Worm (Caenorhabditis elegans): Measurements from ENCODE around the gene F44F4.10.
A peak's percentile ranks its signal among the peaks of the same experiment; 100 is the strongest.

The F44F4.10 gene

DNA sequence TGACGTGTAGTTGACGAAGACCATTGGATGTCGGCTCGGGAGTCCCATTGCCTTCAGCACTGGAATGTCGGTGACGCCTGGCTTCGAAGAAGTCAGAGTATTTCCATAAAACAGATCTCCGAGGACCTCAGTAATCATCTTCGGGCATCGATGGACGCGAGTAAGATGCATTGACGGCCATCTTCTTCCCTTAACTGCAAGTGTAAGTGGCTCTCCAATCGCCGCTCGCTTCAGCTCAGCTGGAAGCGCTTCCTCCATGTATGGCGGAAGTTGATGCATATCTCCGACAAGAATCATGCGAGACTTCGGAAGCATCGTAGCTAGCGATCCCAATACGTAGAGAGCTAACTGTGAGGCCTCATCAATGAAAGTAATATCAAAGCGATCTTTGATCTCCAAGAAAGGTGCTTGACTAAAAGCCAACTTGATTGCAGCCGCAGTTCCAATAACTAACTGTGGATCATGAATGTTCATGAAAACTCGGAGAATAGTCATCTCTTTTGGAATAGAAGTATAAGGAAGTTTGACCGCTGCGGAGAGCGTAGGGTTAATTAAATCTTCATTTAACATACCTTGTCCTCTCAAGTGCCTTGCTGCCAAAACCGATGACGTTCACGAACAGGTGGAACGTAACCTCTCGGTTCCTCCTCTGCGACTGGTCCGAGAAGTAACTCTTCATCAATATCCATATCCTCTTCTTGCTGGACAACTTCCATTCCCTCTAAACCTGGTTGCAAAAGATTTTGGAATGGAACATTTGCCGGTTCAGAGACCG is 17.1 kb upstream of the F44F4.10 start (continued):
- TF ChIP-seq lag-1 (GFP tag; IDR thresholded peaks at IDR 0.05): no peak
- no peak for TF ChIP-seq nhr-80 (tag; optimal IDR thresholded peaks at IDR 0.05)
- no peak for TF ChIP-seq cebp-2 (GFP tag; IDR thresholded peaks at IDR 0.05)
- TF ChIP-seq athp-1 (tag; optimal IDR thresholded peaks at IDR 0.05): no peak
- TF ChIP-seq cebp-1 (GFP tag; IDR thresholded peaks at IDR 0.05): no peak
- no peak for TF ChIP-seq cebp-1 (tag; optimal IDR thresholded peaks at IDR 0.05)
- TF ChIP-seq ceh-79 (tag; optimal IDR thresholded peaks at IDR 0.05): no peak
- TF ChIP-seq nhr-120 (GFP tag; IDR thresholded peaks at IDR 0.05): no peak
- 0 out of 2 replicates have a peak, but pooled peaks have one; percentile 3 for TF ChIP-seq madf-8 (GFP tag; conservative IDR thresholded peaks at IDR 0.05)
- TF ChIP-seq pha-4 (tag; optimal IDR thresholded peaks at IDR 0.05): no peak
- TF ChIP-seq Y53G8AR.9 (GFP tag; conservative IDR thresholded peaks at IDR 0.05): peak; percentile 68
- no peak for TF ChIP-seq F10E7.11 (tag; optimal IDR thresholded peaks at IDR 0.05)
- no peak for TF ChIP-seq unc-62 (GFP tag; optimal IDR thresholded peaks at IDR 0.05)
- TF ChIP-seq tbp1 (GFP tag; optimal IDR thresholded peaks at IDR 0.05): no peak
- no peak for TF ChIP-seq zim-3 (tag; optimal IDR thresholded peaks at IDR 0.05)
- no peak for TF ChIP-seq Y67H2A.10 (GFP tag; conservative IDR thresholded peaks at IDR 0.05)
- no peak for TF ChIP-seq mes-4 (tag; optimal IDR thresholded peaks at IDR 0.05)

DNA sequence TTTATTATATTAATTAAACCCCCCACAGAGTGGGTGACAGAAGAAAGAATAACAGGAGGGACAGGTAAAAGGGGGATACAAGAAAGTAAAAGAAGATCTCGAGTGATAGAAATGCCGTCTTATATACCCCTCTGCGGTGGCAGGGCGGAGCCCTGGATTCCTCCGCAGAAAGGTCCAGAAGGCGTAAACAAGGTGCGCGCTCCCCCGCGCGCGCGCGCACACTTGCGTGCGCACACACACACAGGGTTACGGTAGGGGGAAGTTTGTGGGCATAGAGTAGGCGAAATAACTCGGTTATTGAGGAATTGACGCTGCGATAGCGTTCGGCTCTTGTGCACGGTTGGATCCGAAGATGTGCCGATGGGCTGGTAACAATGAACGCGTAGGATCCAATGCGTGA is 15.7 kb upstream of the F44F4.10 start:
- peak; percentile 78; the same call in 1 of the 2 replicates for TF ChIP-seq madf-3 (GFP tag; IDR thresholded peaks at IDR 0.05)
- peak; percentile 49 for TF ChIP-seq F33H1.4 (GFP tag; IDR thresholded peaks at IDR 0.05)
- peak; percentile 52; the same call in 1 of the 2 replicates for TF ChIP-seq dox-1 (GFP tag; IDR thresholded peaks at IDR 0.05)
- 0 out of 2 replicates have a peak, but pooled peaks have one; percentile 58 for TF ChIP-seq ztf-28 (GFP tag; IDR thresholded peaks at IDR 0.05)
- TF ChIP-seq madf-6 (GFP tag; IDR thresholded peaks at IDR 0.05): peak; percentile 64
- peak; percentile 57 for TF ChIP-seq madf-8 (GFP tag; conservative IDR thresholded peaks at IDR 0.05)
- TF ChIP-seq mcd-1 (GFP tag; IDR thresholded peaks at IDR 0.05): peak; percentile 45; the same call in 1 of the 2 replicates
- TF ChIP-seq ceh-91 (GFP tag; IDR thresholded peaks at IDR 0.05): peak; percentile 35; the same call in 1 of the 2 replicates
- TF ChIP-seq ceh-40 (GFP tag; IDR thresholded peaks at IDR 0.05): 0 out of 2 replicates have a peak, but pooled peaks have one; percentile 13
- TF ChIP-seq hsf-1 (GFP tag; IDR thresholded peaks at IDR 0.05): peak; percentile 91
- 0 out of 2 replicates have a peak, but pooled peaks have one; percentile 70 for TF ChIP-seq F37B4.10 (GFP tag; IDR thresholded peaks at IDR 0.05)
- TF ChIP-seq egrh-3 (GFP tag; IDR thresholded peaks at IDR 0.05): peak; percentile 98
- TF ChIP-seq ceh-100 (GFP tag; IDR thresholded peaks at IDR 0.05): peak; percentile 22; the same call in 1 of the 2 replicates

- TF ChIP-seq cebp-1 (GFP tag; IDR thresholded peaks at IDR 0.05): no peak
- no peak for TF ChIP-seq cebp-1 (tag; optimal IDR thresholded peaks at IDR 0.05)
- no peak for TF ChIP-seq mxl-1 (tag; optimal IDR thresholded peaks at IDR 0.05)
- no peak for TF ChIP-seq C06A6.2 (GFP tag; conservative IDR thresholded peaks at IDR 0.05)
- no peak for TF ChIP-seq pha-4 (tag; optimal IDR thresholded peaks at IDR 0.05)
- no peak for TF ChIP-seq chd-7 (tag; optimal IDR thresholded peaks at IDR 0.05)
- peak; percentile 53; the same call in 1 of the 2 replicates for TF ChIP-seq ekl-4 (GFP tag; IDR thresholded peaks at IDR 0.05)
- no peak for TF ChIP-seq Y95B8A.8 (GFP tag; IDR thresholded peaks at IDR 0.05)
- no peak for TF ChIP-seq ccch-3 (GFP tag; optimal IDR thresholded peaks at IDR 0.05)
- peak; percentile 13; the same call in 1 of the 2 replicates for TF ChIP-seq rcor-1 (GFP tag; IDR thresholded peaks at IDR 0.05)
- TF ChIP-seq ceh-58 (GFP tag; IDR thresholded peaks at IDR 0.05): no peak
- TF ChIP-seq nhr-27 (tag; optimal IDR thresholded peaks at IDR 0.05): no peak
- TF ChIP-seq tbp1 (GFP tag; optimal IDR thresholded peaks at IDR 0.05): no peak
- no peak for TF ChIP-seq madf-3 (GFP tag; IDR thresholded peaks at IDR 0.05)
- TF ChIP-seq madf-6 (GFP tag; IDR thresholded peaks at IDR 0.05): peak; percentile 53
- TF ChIP-seq efl-1 (GFP tag; optimal IDR thresholded peaks at IDR 0.05): no peak
- no peak for TF ChIP-seq ets-4 (GFP tag; optimal IDR thresholded peaks at IDR 0.05)
- TF ChIP-seq F33H1.4 (GFP tag; IDR thresholded peaks at IDR 0.05): no peak
- no peak for TF ChIP-seq nfya-2 (GFP tag; IDR thresholded peaks at IDR 0.05)
- peak; percentile 19 for TF ChIP-seq xnd-1 (tag; optimal IDR thresholded peaks at IDR 0.05)
- TF ChIP-seq ztf-26 (tag; optimal IDR thresholded peaks at IDR 0.05): no peak
- no peak for TF ChIP-seq nhr-120 (GFP tag; IDR thresholded peaks at IDR 0.05)
- TF ChIP-seq lin-40 (tag; optimal IDR thresholded peaks at IDR 0.05): no peak
- TF ChIP-seq ztf-25 (GFP tag; IDR thresholded peaks at IDR 0.05): no peak
- no peak for TF ChIP-seq attf-5 (GFP tag; optimal IDR thresholded peaks at IDR 0.05)
Observed at ce11 chrII:10932305-10932704, 15.2 kb upstream of the F44F4.10 start.
